Worm (Caenorhabditis elegans) whole organism, L4 larva: ENCODE measurements around the gene cyp-33C8.

Experiments
- F37D6.2 ChIP-seq: sonication (generic microtip); optimal IDR thresholded peaks from 2 replicates; lab custom pipeline; 2016; ENCODE audit warnings: mild to moderate bottlenecking, missing genetic modification characterization, missing compliant biosample characterization
- F44E2.7 ChIP-seq: fragments of 200-800 bp; sonication (Bioruptor generic); IDR thresholded peaks from 2 replicates; pipeline ENCODE4 v2.1.2; 2022; ENCODE audit warnings: missing genetic modification characterization, missing compliant biosample characterization
- F49E8.2 ChIP-seq: sonication (generic microtip); optimal IDR thresholded peaks from 2 replicates; lab custom pipeline; 2016; ENCODE audit warnings: missing compliant biosample characterization, mild to moderate bottlenecking, missing genetic modification characterization, borderline replicate concordance
- T20F7.1 ChIP-seq: fragments of 200-800 bp; sonication (Bioruptor generic); optimal IDR thresholded peaks from 2 replicates; lab custom pipeline; 2018; ENCODE audit warnings: mild to moderate bottlenecking, missing genetic modification characterization, missing compliant biosample characterization
- T26A8.4 ChIP-seq: fragments of 200-800 bp; sonication (Bioruptor generic); IDR thresholded peaks from 2 replicates; pipeline ENCODE4 v1.3.6; 2022; ENCODE audit warnings: missing genetic modification characterization, missing compliant biosample characterization
- Y48G9A.11 ChIP-seq: fragments of 200-800 bp; sonication (Bioruptor generic); IDR thresholded peaks from 2 replicates; pipeline ENCODE4 v1.3.6; 2022; ENCODE audit warnings: missing genetic modification reagents, missing genetic modification characterization, missing compliant biosample characterization
- aha-1 ChIP-seq: fragments of 150-350 bp; peaks from one replicate; lab custom pipeline; 2014; ENCODE audit warnings: missing biosample characterization, missing genetic modification characterization
- attf-4 ChIP-seq: sonication (generic microtip); optimal IDR thresholded peaks from 3 replicates; lab custom pipeline; 2017; ENCODE audit warnings: missing biosample characterization, missing genetic modification characterization
- ceh-28 ChIP-seq: fragments of 150-350 bp; optimal IDR thresholded peaks from 2 replicates; lab custom pipeline; 2014; ENCODE audit warnings: missing biosample characterization, missing genetic modification reagents, missing genetic modification characterization
- ceh-62 ChIP-seq: sonication (generic microtip); optimal IDR thresholded peaks from 2 replicates; lab custom pipeline; 2017; ENCODE audit warnings: missing biosample characterization, missing genetic modification characterization
- cey-2 ChIP-seq: sonication (generic microtip); optimal IDR thresholded peaks from 3 replicates; lab custom pipeline; 2017; ENCODE audit warnings: missing genetic modification characterization, mild to moderate bottlenecking, missing compliant biosample characterization, antibody characterized with exemption, borderline replicate concordance; ENCODE audit not compliant: insufficient read depth
- dmd-8 ChIP-seq: fragments of 200-800 bp; sonication (Bioruptor generic); IDR thresholded peaks from 2 replicates; pipeline ENCODE4 v1.3.6; 2022; ENCODE audit warnings: missing genetic modification characterization, missing compliant biosample characterization
- dpl-1 ChIP-seq: fragments of 150-350 bp; optimal IDR thresholded peaks from 2 replicates; lab custom pipeline; 2014; ENCODE audit warnings: missing biosample characterization, missing genetic modification reagents, missing genetic modification characterization
- dve-1 ChIP-seq: sonication (generic microtip); optimal IDR thresholded peaks from 2 replicates; lab custom pipeline; 2017; ENCODE audit warnings: antibody characterized with exemption, mild to moderate bottlenecking, missing genetic modification characterization, missing compliant biosample characterization; ENCODE audit not compliant: insufficient read depth
- hif-1 ChIP-seq, 2 experiments: sonication (generic microtip); optimal IDR thresholded peaks; 2 replicates each; lab custom pipeline; 2016 to 2017; ENCODE audit warnings: missing compliant biosample characterization in 2 of 2, missing genetic modification characterization in 2 of 2, missing genetic modification reagents in 2 of 2, missing genotype in 2 of 2, mild to moderate bottlenecking in 1 of 2
- hlh-30 ChIP-seq: sonication (generic microtip); optimal IDR thresholded peaks from 2 replicates; lab custom pipeline; 2017; ENCODE audit warnings: antibody characterized with exemption, mild to moderate bottlenecking, missing genetic modification characterization, missing compliant biosample characterization; ENCODE audit not compliant: insufficient read depth
- lim-7 ChIP-seq: fragments of 200-800 bp; sonication (Bioruptor generic); IDR thresholded peaks from 2 replicates; pipeline ENCODE4 v1.3.6; 2022; ENCODE audit warnings: missing genetic modification characterization, missing compliant biosample characterization
- lin-1 ChIP-seq: fragments of 200-800 bp; sonication (Bioruptor generic); IDR thresholded peaks from 2 replicates; pipeline ENCODE4 v1.3.6; 2022; ENCODE audit warnings: missing genetic modification reagents, missing genetic modification characterization, missing compliant biosample characterization
- lin-15B ChIP-seq: fragments of 150-350 bp; sonication (generic microtip); optimal IDR thresholded peaks from 3 replicates; lab custom pipeline; 2014; ENCODE audit warnings: missing biosample characterization, missing genetic modification characterization
- lin-29 ChIP-seq: fragments of 200-800 bp; sonication (Bioruptor generic); IDR thresholded peaks from 2 replicates; pipeline ENCODE4 v1.3.6; 2022; ENCODE audit warnings: missing genetic modification reagents, missing genetic modification characterization, missing compliant biosample characterization
- lin-38 ChIP-seq: fragments of 200-800 bp; sonication (Bioruptor generic); IDR thresholded peaks from 2 replicates; pipeline ENCODE4 v1.3.6; 2022; ENCODE audit warnings: missing genetic modification reagents, missing genetic modification characterization, missing compliant biosample characterization
- lin-39 ChIP-seq: fragments of 150-350 bp; optimal IDR thresholded peaks from 2 replicates; lab custom pipeline; 2014; ENCODE audit warnings: missing biosample characterization, missing genetic modification reagents, missing genetic modification characterization
- lsy-2 ChIP-seq, 2 experiments: fragments of 150-350 bp in 1 of 2; sonication (generic microtip) in 1 of 2; optimal IDR thresholded peaks; 2 replicates each; lab custom pipeline; 2014 to 2017; ENCODE audit warnings: missing biosample characterization in 2 of 2, missing genetic modification characterization in 2 of 2
- madf-9 ChIP-seq: fragments of 200-800 bp; sonication (Bioruptor generic); conservative IDR thresholded peaks from 2 replicates; pipeline ENCODE4 v1.3.6; 2022; ENCODE audit warnings: missing genetic modification reagents, missing genetic modification characterization, missing compliant biosample characterization
- mdl-1 ChIP-seq, 2 experiments: fragments of 150-350 bp in 1 of 2; sonication (generic microtip) in 1 of 2; optimal IDR thresholded peaks; 2 replicates each; lab custom pipeline; 2014 to 2017; ENCODE audit warnings: missing biosample characterization in 2 of 2, missing genetic modification characterization in 2 of 2
- mdt-29 ChIP-seq: fragments of 200-800 bp; sonication (Bioruptor generic); IDR thresholded peaks from 2 replicates; pipeline ENCODE4 v1.3.6; 2022; ENCODE audit warnings: missing genetic modification reagents, missing genetic modification characterization, missing compliant biosample characterization
- nhr-11 ChIP-seq: fragments of 150-350 bp; optimal IDR thresholded peaks from 2 replicates; lab custom pipeline; 2014; ENCODE audit warnings: missing biosample characterization, missing genetic modification characterization
- nhr-111 ChIP-seq: fragments of 200-800 bp; sonication (Bioruptor generic); optimal IDR thresholded peaks from 2 replicates; lab custom pipeline; 2018; ENCODE audit warnings: mild to moderate bottlenecking, missing genetic modification characterization, missing compliant biosample characterization
- nhr-41 ChIP-seq: fragments of 200-800 bp; sonication (Bioruptor generic); IDR thresholded peaks from 2 replicates; pipeline ENCODE4 v1.3.6; 2022; ENCODE audit warnings: missing genetic modification reagents, missing genetic modification characterization, missing compliant biosample characterization
- nhr-76 ChIP-seq: fragments of 150-350 bp; optimal IDR thresholded peaks from 2 replicates; lab custom pipeline; 2014; ENCODE audit warnings: missing biosample characterization, missing genetic modification characterization
- nhr-77 ChIP-seq: fragments of 150-350 bp; optimal IDR thresholded peaks from 2 replicates; lab custom pipeline; 2014; ENCODE audit warnings: missing biosample characterization, missing genetic modification characterization
- sdz-12 ChIP-seq: fragments of 200-800 bp; sonication (Bioruptor generic); optimal IDR thresholded peaks from 2 replicates; lab custom pipeline; 2018; ENCODE audit warnings: mild to moderate bottlenecking, missing genetic modification characterization, missing compliant biosample characterization
- set-16 ChIP-seq: fragments of 200-800 bp; sonication (Bioruptor generic); IDR thresholded peaks from 2 replicates; pipeline ENCODE4 v1.3.6; 2022; ENCODE audit warnings: missing genetic modification reagents, missing genetic modification characterization, missing compliant biosample characterization
- zag-1 ChIP-seq: fragments of 150-350 bp; optimal IDR thresholded peaks from 2 replicates; lab custom pipeline; 2014; ENCODE audit warnings: missing biosample characterization, missing genetic modification characterization
- zfp-2 ChIP-seq: sonication (generic microtip); optimal IDR thresholded peaks from 2 replicates; lab custom pipeline; 2016; ENCODE audit warnings: mild to moderate bottlenecking, missing genetic modification characterization, missing compliant biosample characterization
- zip-11 ChIP-seq: fragments of 200-800 bp; sonication (Bioruptor generic); IDR thresholded peaks from 2 replicates; pipeline ENCODE4 v1.3.6; 2022; ENCODE audit warnings: missing genetic modification characterization, missing compliant biosample characterization

cyp-33C8 gene

ce11 chrV:3820875-3821274 is 17.5 kb upstream of the cyp-33C8 start:
- TF ChIP-seq mdt-29 (GFP tag; lab: Robert Waterston, UW) = no peak
- no peak for TF ChIP-seq Y48G9A.11 (GFP tag; lab: Robert Waterston, UW)
- TF ChIP-seq cey-2 (tag; lab: Kevin White, UChicago) = no peak

ce11 chrV:3814938-3815337 is 11.6 kb upstream of the cyp-33C8 start, which contains the start of gene H10D18.1:
H10D18.1 (plus strand) TSS chrV:3815214.
- TF ChIP-seq mdl-1 (tag; optimal IDR thresholded peaks at IDR 0.05; lab: Kevin White, UChicago) (peak in 1 of 2 experiments; percentile 6), lin-15B (tag; lab: Kevin White, UChicago) (no peak), hlh-30 (tag; lab: Kevin White, UChicago) (peak; percentile 46), sdz-12 (GFP tag; lab: Kevin White, UChicago) (no peak), T20F7.1 (no peak)

- TF ChIP-seq set-16 (GFP tag; lab: Robert Waterston, UW) (peak; percentile 51), zip-11 (GFP tag; lab: Robert Waterston, UW) (no peak), aha-1 (peak; percentile 7), lin-1 (GFP tag; lab: Robert Waterston, UW) (no peak), lin-39 (tag; lab: Kevin White, UChicago) (no peak)
These were observed 10.7 kb upstream of the cyp-33C8 start for ce11 chrV:3814009-3814408.

ce11 chrV:3812291-3812690 is 8.9 kb upstream of the cyp-33C8 start, which contains the start of gene scl-12:
scl-12 (plus strand) TSS chrV:3812591.
- TF ChIP-seq aha-1 = peak; percentile 47
- TF ChIP-seq ceh-62 = no peak
- TF ChIP-seq dmd-8 (GFP tag; lab: Robert Waterston, UW) = 0 out of 2 replicates have a peak, but pooled peaks have one; percentile 31

DNA sequence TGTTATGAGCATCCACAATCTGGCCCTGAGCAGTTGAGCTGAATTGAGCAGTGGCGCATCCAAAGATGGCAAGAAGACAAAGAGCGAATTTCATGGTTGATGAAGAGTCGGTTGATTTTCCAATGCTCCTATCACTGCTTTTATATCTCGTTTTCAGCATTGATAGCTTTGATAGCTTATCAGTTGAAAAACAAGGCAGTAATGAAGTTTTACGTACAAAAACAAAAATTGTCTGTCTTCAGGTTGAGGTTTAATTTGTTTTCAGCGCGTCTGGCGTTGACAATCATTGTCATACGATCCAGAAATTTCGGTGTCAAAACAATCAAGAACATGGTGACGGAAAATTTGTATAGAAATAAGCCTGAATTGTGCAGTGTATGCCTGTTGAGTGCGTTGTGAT is 8.2 kb upstream of the cyp-33C8 start, which contains the start of gene scl-13:
TSS of gene scl-13 (minus strand) at position 101 of the 400 bp plus-strand sequence.
- TF ChIP-seq cey-2 (tag; lab: Kevin White, UChicago) (no peak), lin-29 (GFP tag; lab: Robert Waterston, UW) (no peak), ceh-28 (tag; lab: Kevin White, UChicago) (no peak), lin-39 (tag; lab: Kevin White, UChicago) (no peak), mdl-1 (tag; optimal IDR thresholded peaks at IDR 0.05; lab: Kevin White, UChicago) (no peak), hif-1 (tag; optimal IDR thresholded peaks at IDR 0.05; lab: Kevin White, UChicago) (no peak), lsy-2 (tag; optimal IDR thresholded peaks at IDR 0.05; lab: Kevin White, UChicago) (no peak), T26A8.4 (GFP tag; lab: Robert Waterston, UW) (no peak), nhr-41 (GFP tag; lab: Robert Waterston, UW) (no peak)

DNA sequence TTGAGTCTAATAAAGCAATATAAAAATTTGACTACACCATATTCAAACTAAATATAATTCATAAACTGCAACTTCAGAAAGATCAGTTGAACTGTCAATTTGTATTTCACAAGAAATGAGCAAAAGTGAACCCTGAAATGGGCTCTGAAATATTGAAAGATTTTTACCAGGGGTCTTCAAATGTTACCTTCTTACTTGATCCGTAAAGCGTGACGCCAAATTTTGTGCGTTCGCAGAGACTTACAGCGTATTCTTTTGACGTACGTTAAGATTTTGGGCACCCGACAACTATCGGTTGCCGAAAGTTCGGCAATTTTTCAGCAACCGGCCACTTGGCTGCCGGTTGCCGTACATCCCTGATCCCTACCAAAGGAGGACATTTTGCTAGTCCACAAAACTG is 6.7 kb upstream of the cyp-33C8 start:
- TF ChIP-seq attf-4 (tag; lab: Kevin White, UChicago) (no peak), aha-1 (peak; percentile 94), nhr-11 (no peak), ceh-28 (tag; lab: Kevin White, UChicago) (no peak)

ce11 chrV:3808336-3808735 is 5.0 kb upstream of the cyp-33C8 start, which contains the start of gene srw-6:
srw-6 (plus strand) TSS chrV:3808636.
- no peak for TF ChIP-seq madf-9 (GFP tag; lab: Robert Waterston, UW)
- TF ChIP-seq aha-1 = no peak
- no peak for TF ChIP-seq lim-7 (GFP tag; lab: Robert Waterston, UW)
- TF ChIP-seq nhr-76 (tag; lab: Kevin White, UChicago) = no peak
- no peak for TF ChIP-seq nhr-77 (tag; lab: Kevin White, UChicago)
- TF ChIP-seq nhr-111 (GFP tag; lab: Kevin White, UChicago) = no peak
- TF ChIP-seq zag-1 (tag; lab: Kevin White, UChicago) = no peak
- TF ChIP-seq dpl-1 (GFP tag; lab: Kevin White, UChicago) = no peak
- TF ChIP-seq zfp-2 (tag; lab: Kevin White, UChicago) = no peak
- no peak for TF ChIP-seq ceh-62
- TF ChIP-seq F49E8.2 (tag; lab: Kevin White, UChicago) = no peak
- no peak for TF ChIP-seq dve-1 (tag; lab: Kevin White, UChicago)
- no peak for TF ChIP-seq hlh-30 (tag; lab: Kevin White, UChicago)
- no peak for TF ChIP-seq Y48G9A.11 (GFP tag; lab: Robert Waterston, UW)
- no peak for TF ChIP-seq lin-38 (GFP tag; lab: Robert Waterston, UW)
- TF ChIP-seq F37D6.2 = no peak
- no peak for TF ChIP-seq lin-39 (tag; lab: Kevin White, UChicago)
- TF ChIP-seq F44E2.7 (GFP tag; lab: Robert Waterston, UW) = no peak
